Worm (Caenorhabditis elegans) whole organism, late embryonic: ENCODE measurements around the gene wdr-62.

ENCODE experiments used
- C08G9.2 ChIP-seq: sonication (generic microtip); optimal IDR thresholded peaks from 2 replicates; lab custom pipeline; 2016; ENCODE audit warnings: mild to moderate bottlenecking, missing genetic modification characterization, moderate library complexity, missing compliant biosample characterization
- C38D4.7 ChIP-seq: fragments of 200-800 bp; sonication (Bioruptor generic); optimal IDR thresholded peaks from 2 replicates; lab custom pipeline; 2018; ENCODE audit warnings: mild to moderate bottlenecking, missing genetic modification characterization, moderate library complexity, missing compliant biosample characterization
- F13H6.1 ChIP-seq: sonication (generic microtip); optimal IDR thresholded peaks from 2 replicates; lab custom pipeline; 2016; ENCODE audit warnings: missing genetic modification characterization, missing compliant biosample characterization
- K09A11.1 ChIP-seq: sonication (generic microtip); optimal IDR thresholded peaks from 2 replicates; lab custom pipeline; 2017; ENCODE audit warnings: antibody characterized with exemption, mild to moderate bottlenecking, missing genetic modification characterization, missing compliant biosample characterization; ENCODE audit not compliant: insufficient read depth
- T23F11.4 ChIP-seq: fragments of 200-800 bp; sonication (Bioruptor generic); optimal IDR thresholded peaks from 2 replicates; lab custom pipeline; 2018; ENCODE audit warnings: mild to moderate bottlenecking, missing genetic modification characterization, missing compliant biosample characterization
- Y22D7AL.16 ChIP-seq: sonication (generic microtip); optimal IDR thresholded peaks from 2 replicates; lab custom pipeline; 2016; ENCODE audit warnings: missing genetic modification characterization, missing compliant biosample characterization
- ahr-1 ChIP-seq: sonication (generic microtip); optimal IDR thresholded peaks from 2 replicates; lab custom pipeline; 2016; ENCODE audit warnings: missing genetic modification characterization, missing compliant biosample characterization
- ama-1 ChIP-seq: fragments of 150-350 bp; optimal IDR thresholded peaks from 2 replicates; lab custom pipeline; 2014
- ceh-14 ChIP-seq: sonication (generic microtip); optimal IDR thresholded peaks from 2 replicates; lab custom pipeline; 2016; ENCODE audit warnings: missing genotype, missing genetic modification characterization, missing compliant biosample characterization
- ceh-19 ChIP-seq: fragments of 200-800 bp; sonication (Bioruptor generic); optimal IDR thresholded peaks from 2 replicates; lab custom pipeline; 2018; ENCODE audit warnings: mild to moderate bottlenecking, missing genetic modification characterization, missing compliant biosample characterization
- ceh-2 ChIP-seq: sonication (generic microtip); optimal IDR thresholded peaks from 2 replicates; lab custom pipeline; 2016; ENCODE audit warnings: missing genotype, missing genetic modification characterization, missing compliant biosample characterization
- ceh-22 ChIP-seq: sonication (generic microtip); optimal IDR thresholded peaks from 2 replicates; lab custom pipeline; 2017; ENCODE audit warnings: missing biosample characterization, missing genetic modification characterization
- ceh-45 ChIP-seq: fragments of 200-800 bp; sonication (Bioruptor generic); IDR thresholded peaks from 2 replicates; pipeline ENCODE4 v1.3.6; 2022; ENCODE audit warnings: missing genetic modification reagents, missing genetic modification characterization, missing compliant biosample characterization
- ceh-48 ChIP-seq: sonication (generic microtip); optimal IDR thresholded peaks from 2 replicates; lab custom pipeline; 2016; ENCODE audit warnings: missing genetic modification characterization, inconsistent platforms, missing compliant biosample characterization
- ceh-6 ChIP-seq: fragments of 200-800 bp; sonication (Bioruptor generic); optimal IDR thresholded peaks from 2 replicates; lab custom pipeline; 2018; ENCODE audit warnings: mild to moderate bottlenecking, missing genetic modification characterization, missing compliant biosample characterization
- ceh-9 ChIP-seq: sonication (generic microtip); optimal IDR thresholded peaks from 2 replicates; lab custom pipeline; 2016; ENCODE audit warnings: mild to moderate bottlenecking, missing genetic modification characterization, inconsistent platforms, missing compliant biosample characterization
- dve-1 ChIP-seq: sonication (generic microtip); optimal IDR thresholded peaks from 2 replicates; lab custom pipeline; 2017; ENCODE audit warnings: antibody characterized with exemption, mild to moderate bottlenecking, missing genetic modification characterization, missing compliant biosample characterization
- elt-4 ChIP-seq: sonication (generic microtip); optimal IDR thresholded peaks from 2 replicates; lab custom pipeline; 2016; ENCODE audit warnings: missing genetic modification characterization, missing compliant biosample characterization
- ets-4 ChIP-seq: sonication (generic microtip); optimal IDR thresholded peaks from 2 replicates; lab custom pipeline; 2016; ENCODE audit warnings: missing genetic modification characterization, missing compliant biosample characterization
- fkh-10 ChIP-seq: fragments of 150-350 bp; optimal IDR thresholded peaks from 2 replicates; lab custom pipeline; 2014; ENCODE audit warnings: missing biosample characterization, missing genetic modification reagents, missing genetic modification characterization
- fkh-6 ChIP-seq: sonication (generic microtip); optimal IDR thresholded peaks from 2 replicates; lab custom pipeline; 2016; ENCODE audit warnings: missing genetic modification characterization, missing compliant biosample characterization
- gmeb-2 ChIP-seq: sonication (generic microtip); optimal IDR thresholded peaks from 2 replicates; lab custom pipeline; 2016; ENCODE audit warnings: missing genetic modification characterization, inconsistent platforms, missing compliant biosample characterization
- hlh-13 ChIP-seq: fragments of 200-800 bp; sonication (Bioruptor generic); optimal IDR thresholded peaks from 2 replicates; lab custom pipeline; 2018; ENCODE audit warnings: mild to moderate bottlenecking, missing genetic modification characterization, missing compliant biosample characterization
- hlh-30 ChIP-seq: sonication (generic microtip); optimal IDR thresholded peaks from 2 replicates; lab custom pipeline; 2017; ENCODE audit warnings: antibody characterized with exemption, missing genetic modification characterization, missing compliant biosample characterization; ENCODE audit not compliant: insufficient read depth
- hlh-6 ChIP-seq: sonication (generic microtip); optimal IDR thresholded peaks from 2 replicates; lab custom pipeline; 2016; ENCODE audit warnings: missing genotype, missing genetic modification characterization, missing compliant biosample characterization
- lim-6 ChIP-seq: sonication (generic microtip); optimal IDR thresholded peaks from 2 replicates; lab custom pipeline; 2016; ENCODE audit warnings: missing genetic modification characterization, missing compliant biosample characterization
- lin-11 ChIP-seq: fragments of 200-800 bp; sonication (Bioruptor generic); optimal IDR thresholded peaks from 2 replicates; lab custom pipeline; 2018; ENCODE audit warnings: mild to moderate bottlenecking, missing genetic modification characterization, missing compliant biosample characterization
- madf-2 ChIP-seq: sonication (generic microtip); optimal IDR thresholded peaks from 2 replicates; lab custom pipeline; 2017; ENCODE audit warnings: missing genetic modification characterization, missing compliant biosample characterization
- nfya-1 ChIP-seq: sonication (generic microtip); optimal IDR thresholded peaks from 2 replicates; lab custom pipeline; 2017; ENCODE audit warnings: missing genetic modification characterization, mild to moderate bottlenecking, missing compliant biosample characterization, antibody characterized with exemption, moderate library complexity
- npax-4 ChIP-seq: sonication (generic microtip); optimal IDR thresholded peaks from 2 replicates; lab custom pipeline; 2016; ENCODE audit warnings: missing genetic modification characterization, missing compliant biosample characterization
- odd-2 ChIP-seq: sonication (generic microtip); optimal IDR thresholded peaks from 2 replicates; lab custom pipeline; 2017; ENCODE audit warnings: antibody characterized with exemption, mild to moderate bottlenecking, missing genetic modification characterization, missing compliant biosample characterization
- pat-9 ChIP-seq: fragments of 200-800 bp; sonication (Bioruptor generic); optimal IDR thresholded peaks from 2 replicates; lab custom pipeline; 2018; ENCODE audit warnings: mild to moderate bottlenecking, missing genetic modification characterization, moderate library complexity, missing compliant biosample characterization
- pax-1 ChIP-seq: fragments of 150-350 bp; optimal IDR thresholded peaks from 2 replicates; lab custom pipeline; 2014; ENCODE audit warnings: missing biosample characterization, missing genetic modification characterization
- pha-2 ChIP-seq: sonication (generic microtip); optimal IDR thresholded peaks from 2 replicates; lab custom pipeline; 2017; ENCODE audit warnings: mild to moderate bottlenecking, missing genetic modification characterization, missing compliant biosample characterization
- pha-4 ChIP-seq: fragments of 150-350 bp; optimal IDR thresholded peaks from 2 replicates; lab custom pipeline; 2018; ENCODE audit warnings: missing biosample characterization, missing genetic modification reagents, missing genetic modification characterization
- pqm-1 ChIP-seq: sonication (generic microtip); optimal IDR thresholded peaks from 2 replicates; lab custom pipeline; 2016; ENCODE audit warnings: missing genetic modification characterization, missing compliant biosample characterization
- ref-2 ChIP-seq: sonication (generic microtip); optimal IDR thresholded peaks from 2 replicates; lab custom pipeline; 2016; ENCODE audit warnings: missing genetic modification characterization, missing compliant biosample characterization
- rnt-1 ChIP-seq: sonication (generic microtip); optimal IDR thresholded peaks from 2 replicates; lab custom pipeline; 2016; ENCODE audit warnings: missing genetic modification characterization, missing compliant biosample characterization
- sox-2 ChIP-seq: fragments of 200-800 bp; sonication (Bioruptor generic); IDR thresholded peaks from 2 replicates; pipeline ENCODE4 v1.3.6; 2022; ENCODE audit warnings: missing genetic modification reagents, missing genetic modification characterization, missing compliant biosample characterization
- syd-9 ChIP-seq: sonication (generic microtip); optimal IDR thresholded peaks from 2 replicates; lab custom pipeline; 2016; ENCODE audit warnings: mild to moderate bottlenecking, missing genetic modification characterization, moderate library complexity, missing compliant biosample characterization
- tbx-7 ChIP-seq: sonication (generic microtip); optimal IDR thresholded peaks from 2 replicates; lab custom pipeline; 2016; ENCODE audit warnings: missing genotype, missing genetic modification characterization, missing compliant biosample characterization
- ttx-3 ChIP-seq: sonication (generic microtip); optimal IDR thresholded peaks from 2 replicates; lab custom pipeline; 2016; ENCODE audit warnings: missing genetic modification reagents, missing genetic modification characterization, missing compliant biosample characterization
- unc-42 ChIP-seq: sonication (generic microtip); optimal IDR thresholded peaks from 2 replicates; lab custom pipeline; 2016; ENCODE audit warnings: missing genotype, missing genetic modification characterization, missing compliant biosample characterization
- unc-55 ChIP-seq: sonication (generic microtip); optimal IDR thresholded peaks from 2 replicates; lab custom pipeline; 2017; ENCODE audit warnings: missing biosample characterization, missing genetic modification reagents, missing genetic modification characterization
- unc-86 ChIP-seq: sonication (generic microtip); optimal IDR thresholded peaks from 2 replicates; lab custom pipeline; 2016; ENCODE audit warnings: missing genetic modification characterization, missing compliant biosample characterization
- ztf-16 ChIP-seq: sonication (generic microtip); optimal IDR thresholded peaks from 2 replicates; lab custom pipeline; 2017; ENCODE audit warnings: missing genetic modification characterization, missing compliant biosample characterization

wdr-62 gene

ce11 chrV:9499295-9499694 lies 55.4 kb downstream of the wdr-62 start:
- TF ChIP-seq hlh-30 (tag; lab: Kevin White, UChicago) = no peak
- TF ChIP-seq ceh-45 (GFP tag; lab: Robert Waterston, UW) = no peak
- no peak for TF ChIP-seq ztf-16
- TF ChIP-seq madf-2 (tag; lab: Kevin White, UChicago) = no peak
- TF ChIP-seq Y22D7AL.16 (tag; lab: Kevin White, UChicago) = no peak

ce11 chrV:9500826-9501451 lies 57.1 kb downstream of the wdr-62 start, which contains the start of gene swt-5:
Gene swt-5 (plus strand): TSS chrV:9501401.
- TF ChIP-seq C38D4.7 (GFP tag; lab: Kevin White, UChicago) (no peak), dve-1 (tag; lab: Kevin White, UChicago) (no peak), ttx-3 (tag; lab: Kevin White, UChicago) (no peak), C08G9.2 (no peak), ceh-19 (GFP tag; lab: Kevin White, UChicago) (no peak), hlh-6 (tag; lab: Kevin White, UChicago) (no peak), hlh-30 (tag; lab: Kevin White, UChicago) (no peak), unc-55 (GFP tag; lab: Kevin White, UChicago) (no peak), ref-2 (no peak), lin-11 (tag; lab: Kevin White, UChicago) (no peak)

ce11 chrV:9503152-9503817 lies 59.4 kb downstream of the wdr-62 start:
- TF ChIP-seq madf-2 (tag; lab: Kevin White, UChicago) = peak; percentile 81
- peak; percentile 90 for TF ChIP-seq T23F11.4
- peak; percentile 78 for TF ChIP-seq ceh-48 (tag; lab: Kevin White, UChicago)
- peak; percentile 84 for TF ChIP-seq unc-42 (tag; lab: Kevin White, UChicago)
- peak; percentile 46 for TF ChIP-seq ceh-9 (tag; lab: Kevin White, UChicago)
- peak; percentile 45 for TF ChIP-seq pqm-1 (tag; lab: Kevin White, UChicago)
- no peak for TF ChIP-seq pha-4 (tag; lab: Kevin White, UChicago)
- peak; percentile 92 for TF ChIP-seq pha-2
- peak; percentile 74; the same call in 1 of the 2 replicates for TF ChIP-seq ceh-45 (GFP tag; lab: Robert Waterston, UW)
- no peak for TF ChIP-seq pax-1 (tag; lab: Kevin White, UChicago)
- peak; percentile 90 for TF ChIP-seq ceh-19 (GFP tag; lab: Kevin White, UChicago)
- peak; percentile 90 for TF ChIP-seq pat-9 (tag; lab: Kevin White, UChicago)
- TF ChIP-seq rnt-1 (tag; lab: Kevin White, UChicago) = peak; percentile 66
- no peak for TF ChIP-seq ceh-22 (tag; lab: Kevin White, UChicago)
- TF ChIP-seq fkh-6 = peak; percentile 90
- peak; percentile 88 for TF ChIP-seq syd-9 (tag; lab: Kevin White, UChicago)
- TF ChIP-seq K09A11.1 (tag; lab: Kevin White, UChicago) = peak; percentile 71
- peak; percentile 41 for TF ChIP-seq tbx-7 (tag; lab: Kevin White, UChicago)
- peak; percentile 87 for TF ChIP-seq ztf-16
- peak; percentile 49 for TF ChIP-seq ahr-1 (tag; lab: Kevin White, UChicago)
- peak; percentile 92 for TF ChIP-seq gmeb-2
- TF ChIP-seq ceh-6 (GFP tag; lab: Kevin White, UChicago) = peak; percentile 93
- TF ChIP-seq F13H6.1 (tag; lab: Kevin White, UChicago) = peak; percentile 65
- TF ChIP-seq ceh-2 (tag; lab: Kevin White, UChicago) = peak; percentile 77
- TF ChIP-seq nfya-1 (tag; lab: Kevin White, UChicago) = peak; percentile 59
- peak; percentile 81 for TF ChIP-seq lin-11 (tag; lab: Kevin White, UChicago)
- no peak for TF ChIP-seq ama-1 (lab: Kevin White, UChicago)
- no peak for TF ChIP-seq elt-4
- peak; percentile 8 for TF ChIP-seq ets-4 (tag; lab: Kevin White, UChicago)
- TF ChIP-seq lim-6 = no peak
- TF ChIP-seq unc-86 = peak; percentile 88
- peak; percentile 76 for TF ChIP-seq npax-4
- TF ChIP-seq sox-2 (GFP tag; lab: Robert Waterston, UW) = peak; percentile 84
- TF ChIP-seq fkh-10 = peak; percentile 62
- no peak for TF ChIP-seq unc-55 (GFP tag; lab: Kevin White, UChicago)
- peak; percentile 45 for TF ChIP-seq ceh-14 (tag; lab: Kevin White, UChicago)
- peak; percentile 90 for TF ChIP-seq hlh-13 (GFP tag; lab: Kevin White, UChicago)
- peak; percentile 39 for TF ChIP-seq odd-2 (tag; lab: Kevin White, UChicago)
